Fruit fly (Drosophila melanogaster): Measurements from ENCODE around the gene Arpc3B.
A peak's percentile ranks its signal among the peaks of the same experiment; 100 is the strongest.

The Arpc3B gene

dm6 chrX:17121600-17121999 lies 15.9 kb upstream of the Arpc3B start (continued):
- TF ChIP-seq phol (tag; optimal IDR thresholded peaks at IDR 0.05) (peak; percentile 51), wdn (GFP tag; IDR thresholded peaks at IDR 0.05) (no peak), cwo (GFP tag; optimal IDR thresholded peaks at IDR 0.05) (no peak), nerfin-2 (GFP tag; IDR thresholded peaks at IDR 0.05; ENCODE audit: partially characterized antibody) (no peak), CG4404 (GFP tag; IDR thresholded peaks at IDR 0.05) (no peak), CG7963 (GFP tag; IDR thresholded peaks at IDR 0.05; ENCODE audit: partially characterized antibody) (no peak), sr (GFP tag; IDR thresholded peaks at IDR 0.05) (no peak), Dad (GFP tag; optimal IDR thresholded peaks at IDR 0.05) (no peak), Adf1 (GFP tag; IDR thresholded peaks at IDR 0.05) (no peak), fd102C (GFP tag; optimal IDR thresholded peaks at IDR 0.05) (no peak), grau (tag; optimal IDR thresholded peaks at IDR 0.05) (peak; percentile 47), CHES-1-like (GFP tag; optimal IDR thresholded peaks at IDR 0.05) (no peak), CG12104 (GFP tag; optimal IDR thresholded peaks at IDR 0.05) (no peak), CG3407 (GFP tag; optimal IDR thresholded peaks at IDR 0.05) (no peak), CG9727 (GFP tag; optimal IDR thresholded peaks at IDR 0.05) (peak; percentile 28), CG2889 (GFP tag; IDR thresholded peaks at IDR 0.05) (no peak), HmgD (GFP tag; optimal IDR thresholded peaks at IDR 0.05) (no peak), cg (GFP tag; optimal IDR thresholded peaks at IDR 0.05) (no peak), da (GFP tag; optimal IDR thresholded peaks at IDR 0.05) (no peak), CG6813 (GFP tag; optimal IDR thresholded peaks at IDR 0.05) (no peak), CG7786 (GFP tag; optimal IDR thresholded peaks at IDR 0.05) (no peak), Lhr (GFP tag; optimal IDR thresholded peaks at IDR 0.05) (no peak), HLH3B (GFP tag; IDR thresholded peaks at IDR 0.05) (no peak), CG31224 (GFP tag; IDR thresholded peaks at IDR 0.05) (no peak), Elba2 (GFP tag; optimal IDR thresholded peaks at IDR 0.05) (no peak), CG10147 (GFP tag; optimal IDR thresholded peaks at IDR 0.05) (peak; percentile 18), Oli (tag; optimal IDR thresholded peaks at IDR 0.05) (peak; percentile 29), onecut (GFP tag; IDR thresholded peaks at IDR 0.05) (no peak), CoRest (tag; optimal IDR thresholded peaks at IDR 0.05) (peak; percentile 49), gro (GFP tag; optimal IDR thresholded peaks at IDR 0.05) (no peak), dysf (GFP tag; IDR thresholded peaks at IDR 0.05) (no peak), Awh (GFP tag; IDR thresholded peaks at IDR 0.05) (no peak), cad (GFP tag; optimal IDR thresholded peaks at IDR 0.05) (no peak), sna (GFP tag; IDR thresholded peaks at IDR 0.05; ENCODE audit: partially characterized antibody) (no peak), CG3838 (GFP tag; optimal IDR thresholded peaks at IDR 0.05) (no peak), CG1529 (GFP tag; optimal IDR thresholded peaks at IDR 0.05) (no peak), usp (GFP tag; optimal IDR thresholded peaks at IDR 0.05) (no peak), ATbp (GFP tag; optimal IDR thresholded peaks at IDR 0.05) (peak; percentile 2), Hsf (GFP tag; optimal IDR thresholded peaks at IDR 0.05) (no peak), dimm (GFP tag; IDR thresholded peaks at IDR 0.05) (no peak), Xrp1 (GFP tag; IDR thresholded peaks at IDR 0.05) (peak; percentile 32; the same call in 1 of the 2 replicates), CG10267 (tag; optimal IDR thresholded peaks at IDR 0.05) (no peak), Med (GFP tag) (peak; percentile 79), CG6854 (GFP tag; optimal IDR thresholded peaks at IDR 0.05) (no peak), Dp (GFP tag; optimal IDR thresholded peaks at IDR 0.05) (no peak), bab2 (GFP tag; optimal IDR thresholded peaks at IDR 0.05) (peak; percentile 9), CG17186 (GFP tag; optimal IDR thresholded peaks at IDR 0.05) (no peak), CG11723 (GFP tag; optimal IDR thresholded peaks at IDR 0.05) (no peak), CG4360 (GFP tag; IDR thresholded peaks at IDR 0.05) (no peak), CG3163 (GFP tag; optimal IDR thresholded peaks at IDR 0.05) (no peak), MBD-R2 (GFP tag; IDR thresholded peaks at IDR 0.05) (no peak), ac (GFP tag; optimal IDR thresholded peaks at IDR 0.05) (no peak), CG11456 (GFP tag; IDR thresholded peaks at IDR 0.05) (no peak)

All from whole organism, embryonic.